Worm (Caenorhabditis elegans): ENCODE measurements around the gene cpr-5.

DNA sequence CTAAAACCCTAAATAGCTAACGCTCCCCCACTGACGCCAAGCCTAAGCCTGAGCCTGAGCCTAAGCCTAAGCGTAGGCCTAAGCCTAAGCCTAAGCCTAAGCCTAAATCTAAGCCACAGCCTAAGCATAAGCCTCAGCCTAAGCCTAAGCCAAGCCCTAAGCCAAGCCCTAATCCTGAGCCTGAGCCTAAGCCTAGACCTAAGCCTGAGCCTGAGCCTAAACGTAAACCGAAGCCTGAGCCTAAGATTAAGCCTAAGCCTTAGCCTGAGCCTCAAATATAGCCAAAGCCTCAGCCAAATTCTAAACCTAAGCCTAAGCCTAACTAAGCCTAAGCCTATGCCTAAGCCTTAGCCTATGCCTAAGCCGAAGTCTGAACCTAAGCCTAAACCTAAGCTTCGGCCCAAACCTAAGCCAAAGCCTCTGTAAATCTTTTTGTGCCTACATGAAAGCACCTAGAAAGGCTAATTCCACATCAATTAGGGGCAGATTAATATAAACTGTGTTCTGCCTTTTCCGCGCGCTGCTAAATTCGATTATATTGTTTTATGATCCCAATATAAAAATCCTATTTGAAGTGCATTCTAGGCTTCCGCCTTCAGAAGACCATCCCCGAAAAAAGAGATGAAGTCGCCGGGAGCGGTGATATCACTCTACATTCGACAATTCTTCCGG, 31.4 kb upstream of the cpr-5 start, which contains the start of gene ptr-16:
- TF ChIP-seq nhr-10 (tag; optimal IDR thresholded peaks at IDR 0.05) = no peak
- no peak for TF ChIP-seq nhr-77 (tag; optimal IDR thresholded peaks at IDR 0.05)
- no peak for TF ChIP-seq unc-62 (GFP tag; optimal IDR thresholded peaks at IDR 0.05 in 1 of 2)
- TF ChIP-seq unc-62 (tag; optimal IDR thresholded peaks at IDR 0.05) = no peak
- no peak for TF ChIP-seq mdl-1 (tag; optimal IDR thresholded peaks at IDR 0.05)
- no peak for TF ChIP-seq pha-4 (GFP tag; IDR thresholded peaks at IDR 0.05)
- no peak for TF ChIP-seq pha-4 (tag; optimal IDR thresholded peaks at IDR 0.05)
